Worm (Caenorhabditis elegans): Measurements from ENCODE around the gene str-253.

str-253 gene

ce11 chrV:2249310-2249709 lies 5.1 kb downstream of the str-253 start, which contains the start of gene cyp-33C6:
TSS of gene cyp-33C6 (minus strand) at chrV:2249410.
- no peak for TF ChIP-seq sea-2 (GFP tag; optimal IDR thresholded peaks at IDR 0.05)
- no peak for TF ChIP-seq elt-3 (tag; optimal IDR thresholded peaks at IDR 0.05)
- no peak for TF ChIP-seq nhr-12 (tag; optimal IDR thresholded peaks at IDR 0.05)
- TF ChIP-seq nhr-67 (tag; optimal IDR thresholded peaks at IDR 0.05) = no peak
- TF ChIP-seq fkh-10 (GFP tag; optimal IDR thresholded peaks at IDR 0.05) = no peak
- TF ChIP-seq lin-15B (tag; optimal IDR thresholded peaks at IDR 0.05) = no peak
- TF ChIP-seq zag-1 (tag; optimal IDR thresholded peaks at IDR 0.05) = no peak
- TF ChIP-seq mml-1 (tag; optimal IDR thresholded peaks at IDR 0.05) = no peak
- TF ChIP-seq aly-2 (tag; optimal IDR thresholded peaks at IDR 0.05) = no peak
- no peak for TF ChIP-seq nhr-43 (tag; optimal IDR thresholded peaks at IDR 0.05; ENCODE audit: poor library complexity, severe bottlenecking)
- TF ChIP-seq nhr-77 (tag; optimal IDR thresholded peaks at IDR 0.05) = no peak
- TF ChIP-seq fkh-2 (tag; optimal IDR thresholded peaks at IDR 0.05) = no peak
- TF ChIP-seq elt-1 (tag; optimal IDR thresholded peaks at IDR 0.05) = no peak
- no peak for TF ChIP-seq unc-62 (GFP tag; optimal IDR thresholded peaks at IDR 0.05)
- no peak for TF ChIP-seq skn-1 (tag; optimal IDR thresholded peaks at IDR 0.05)
- TF ChIP-seq nhr-25 (tag; optimal IDR thresholded peaks at IDR 0.05) = no peak
- no peak for TF ChIP-seq snpc-4 (tag; optimal IDR thresholded peaks at IDR 0.05)
- no peak for TF ChIP-seq ceh-9 (tag; optimal IDR thresholded peaks at IDR 0.05)
- TF ChIP-seq lin-39 (tag; optimal IDR thresholded peaks at IDR 0.05) = no peak
- no peak for TF ChIP-seq tbx-2 (tag; optimal IDR thresholded peaks at IDR 0.05)

ce11 chrV:2244751-2245150 lies 9.7 kb downstream of the str-253 start, which contains the start of gene cyp-33C5:
TSS of gene cyp-33C5 (plus strand) at chrV:2245004.
- TF ChIP-seq elt-2 (tag; optimal IDR thresholded peaks at IDR 0.05) (peak; percentile 36), pha-4 (tag; optimal IDR thresholded peaks at IDR 0.05) (peak; percentile 77), ceh-28 (tag; optimal IDR thresholded peaks at IDR 0.05) (peak; percentile 46), egl-27 (tag; optimal IDR thresholded peaks at IDR 0.05) (no peak), nhr-23 (tag; optimal IDR thresholded peaks at IDR 0.05) (peak; percentile 18), pqm-1 (tag; optimal IDR thresholded peaks at IDR 0.05) (peak; percentile 42), lin-39 (tag; optimal IDR thresholded peaks at IDR 0.05) (no peak)

ce11 chrV:2242630-2243029 lies 11.8 kb downstream of the str-253 start, which contains the start of gene cyp-33C3:
TSS of gene cyp-33C3 (plus strand) at chrV:2242778.
- peak; percentile 18 for TF ChIP-seq elt-2 (tag; optimal IDR thresholded peaks at IDR 0.05)
- TF ChIP-seq aly-2 (tag; optimal IDR thresholded peaks at IDR 0.05) = no peak
- no peak for TF ChIP-seq zag-1 (tag; optimal IDR thresholded peaks at IDR 0.05)
- no peak for TF ChIP-seq hmg-11 (tag; optimal IDR thresholded peaks at IDR 0.05)

ce11 chrV:2238012-2238411 lies 16.4 kb downstream of the str-253 start:
- peak; percentile 8 for TF ChIP-seq pqm-1 (tag; optimal IDR thresholded peaks at IDR 0.05)
- no peak for TF ChIP-seq fkh-2 (tag; optimal IDR thresholded peaks at IDR 0.05)
- TF ChIP-seq elt-2 (tag; optimal IDR thresholded peaks at IDR 0.05) = peak; percentile 26
- no peak for TF ChIP-seq lin-39 (tag; optimal IDR thresholded peaks at IDR 0.05)
- no peak for TF ChIP-seq ceh-28 (tag; optimal IDR thresholded peaks at IDR 0.05)
- peak; percentile 57 for TF ChIP-seq pha-4 (tag; optimal IDR thresholded peaks at IDR 0.05)
- no peak for TF ChIP-seq nhr-76 (tag; optimal IDR thresholded peaks at IDR 0.05)

- TF ChIP-seq nhr-12 (tag; optimal IDR thresholded peaks at IDR 0.05) (no peak), unc-39 (tag; optimal IDR thresholded peaks at IDR 0.05) (no peak), pqm-1 (tag; optimal IDR thresholded peaks at IDR 0.05) (peak; percentile 63), nhr-25 (tag; optimal IDR thresholded peaks at IDR 0.05) (no peak), mdl-1 (tag; optimal IDR thresholded peaks at IDR 0.05) (no peak), jun-1 (tag; optimal IDR thresholded peaks at IDR 0.05) (peak; percentile 25), nfya-1 (tag; optimal IDR thresholded peaks at IDR 0.05; ENCODE audit: insufficient read depth) (peak; percentile 38), lsy-12 (tag; optimal IDR thresholded peaks at IDR 0.05) (no peak), hmg-11 (tag; optimal IDR thresholded peaks at IDR 0.05) (peak; percentile 47), ceh-28 (tag; optimal IDR thresholded peaks at IDR 0.05) (no peak), nhr-28 (tag; optimal IDR thresholded peaks at IDR 0.05) (no peak), ama-1 (optimal IDR thresholded peaks at IDR 0.05) (no peak), snpc-4 (tag; optimal IDR thresholded peaks at IDR 0.05) (no peak), elt-2 (tag; optimal IDR thresholded peaks at IDR 0.05) (peak; percentile 43), pha-4 (tag; optimal IDR thresholded peaks at IDR 0.05) (peak; percentile 39)
These were observed 18.6 kb downstream of the str-253 start, which contains the start of gene cyp-33C4 for ce11 chrV:2235848-2236247. TSS of gene cyp-33C4 (plus strand) at chrV:2236140.
